Worm (Caenorhabditis elegans) whole organism, midembryonic: Measurements from ENCODE around the gene T11G6.3.

Experiments used
- T22C8.4 ChIP-seq: fragments of 200-800 bp; sonication (Bioruptor generic); IDR thresholded peaks from 2 replicates; pipeline ENCODE4 v1.3.6; 2022; ENCODE audit warnings: missing genetic modification characterization, missing compliant biosample characterization
- cog-1 ChIP-seq: sonication (generic microtip); optimal IDR thresholded peaks from 2 replicates; lab custom pipeline; 2016; ENCODE audit warnings: missing genetic modification characterization, missing compliant biosample characterization
- flt-1 ChIP-seq: fragments of 200-800 bp; sonication (Bioruptor generic); IDR thresholded peaks from 2 replicates; pipeline ENCODE4 v1.3.6; 2022; ENCODE audit warnings: missing genetic modification characterization, missing compliant biosample characterization
- klf-2 ChIP-seq: fragments of 200-800 bp; sonication (Bioruptor generic); conservative IDR thresholded peaks from 2 replicates; pipeline ENCODE4 v1.3.6; 2022; ENCODE audit warnings: missing genetic modification reagents, missing genetic modification characterization, missing compliant biosample characterization
- med-1 ChIP-seq: sonication (generic microtip); optimal IDR thresholded peaks from 2 replicates; lab custom pipeline; 2017; ENCODE audit warnings: missing genetic modification characterization, mild to moderate bottlenecking, missing compliant biosample characterization, antibody characterized with exemption, missing genetic modification reagents; ENCODE audit not compliant: insufficient read depth
- ref-1 ChIP-seq: fragments of 200-800 bp; sonication (Bioruptor generic); conservative IDR thresholded peaks from 2 replicates; pipeline ENCODE4 v1.3.6; 2022; ENCODE audit warnings: missing genetic modification reagents, missing genetic modification characterization, missing compliant biosample characterization
- tab-1 ChIP-seq: fragments of 200-800 bp; sonication (Bioruptor generic); IDR thresholded peaks from 2 replicates; pipeline ENCODE4 v1.3.6; 2022; ENCODE audit warnings: missing genetic modification characterization, missing compliant biosample characterization
- ztf-23 ChIP-seq: fragments of 200-800 bp; sonication (Bioruptor generic); IDR thresholded peaks from 2 replicates; pipeline ENCODE4 v1.3.6; 2022; ENCODE audit warnings: missing genetic modification reagents, missing genetic modification characterization, missing compliant biosample characterization
- ztf-29 ChIP-seq: fragments of 200-800 bp; sonication (Bioruptor generic); IDR thresholded peaks from 2 replicates; pipeline ENCODE4 v1.3.6; 2022; ENCODE audit warnings: missing genetic modification reagents, missing genetic modification characterization, missing compliant biosample characterization

- no peak for TF ChIP-seq tab-1 (GFP tag; lab: Robert Waterston, UW)
- TF ChIP-seq flt-1: no peak
- no peak for TF ChIP-seq ref-1
- TF ChIP-seq ztf-23 (GFP tag; lab: Robert Waterston, UW): no peak
- TF ChIP-seq ztf-29 (GFP tag; lab: Robert Waterston, UW): no peak
- no peak for TF ChIP-seq klf-2 (GFP tag; lab: Robert Waterston, UW)
- no peak for TF ChIP-seq cog-1 (tag; lab: Kevin White, UChicago)
- no peak for TF ChIP-seq T22C8.4 (GFP tag; lab: Robert Waterston, UW)
- TF ChIP-seq med-1: no peak
These were observed 2.6 kb downstream of the T11G6.3 start for ce11 chrIV:10852403-10852802.
